Fruit fly (Drosophila melanogaster) whole organism, embryonic: Measurements from ENCODE around the gene CycB3.

Experiments
- Asciz ChIP-seq: fragments of 200-800 bp; sonication (Bioruptor generic); optimal IDR thresholded peaks from 2 replicates; lab custom pipeline; 2017; ENCODE audit warnings: missing biosample characterization, mild to moderate bottlenecking, missing genetic modification characterization, missing genetic modification reagents
- Atf-2 ChIP-seq: fragments of 200-800 bp; sonication (Bioruptor generic); optimal IDR thresholded peaks from 2 replicates; lab custom pipeline; 2016; ENCODE audit warnings: missing biosample characterization, missing genetic modification characterization
- CG13287 ChIP-seq: fragments of 200-800 bp; sonication (Bioruptor generic); IDR thresholded peaks from 2 replicates; pipeline ENCODE4 v1.3.6; 2022; ENCODE audit warnings: missing biosample characterization, missing genetic modification characterization; ENCODE audit not compliant: partially characterized antibody
- CG14014 ChIP-seq: fragments of 200-800 bp; sonication (Bioruptor generic); IDR thresholded peaks from 2 replicates; pipeline ENCODE4 v1.3.6; 2022; ENCODE audit warnings: missing biosample characterization, missing genetic modification characterization
- CG14441 ChIP-seq: fragments of 200-800 bp; sonication (Bioruptor generic); IDR thresholded peaks from 2 replicates; pipeline ENCODE4 v1.3.6; 2022; ENCODE audit warnings: missing biosample characterization, missing genetic modification characterization
- CG14965 ChIP-seq: fragments of 200-800 bp; sonication (Bioruptor generic); optimal IDR thresholded peaks from 2 replicates; lab custom pipeline; 2016; ENCODE audit warnings: missing biosample characterization, missing genetic modification characterization, borderline replicate concordance
- CG15514 ChIP-seq: fragments of 200-800 bp; sonication (Bioruptor generic); optimal IDR thresholded peaks from 3 replicates; lab custom pipeline; 2017; ENCODE audit warnings: missing biosample characterization, missing genetic modification characterization, mild to moderate bottlenecking, moderate library complexity, missing genetic modification reagents
- CG17361 ChIP-seq: fragments of 200-800 bp; sonication (Bioruptor generic); IDR thresholded peaks from 3 replicates; pipeline ENCODE4 v1.3.6; 2022; ENCODE audit warnings: missing biosample characterization, missing genetic modification characterization
- CG2129 ChIP-seq: fragments of 200-800 bp; sonication (Bioruptor generic); IDR thresholded peaks from 2 replicates; pipeline ENCODE4 v1.3.6; 2022; ENCODE audit warnings: missing biosample characterization, missing genetic modification characterization; ENCODE audit not compliant: partially characterized antibody
- CG2202 ChIP-seq: fragments of 200-800 bp; sonication (Bioruptor generic); optimal IDR thresholded peaks from 2 replicates; lab custom pipeline; 2018; ENCODE audit warnings: missing biosample characterization, mild to moderate bottlenecking, missing genetic modification characterization
- CG31441 ChIP-seq: fragments of 200-800 bp; sonication (Bioruptor generic); IDR thresholded peaks from 2 replicates; pipeline ENCODE4 v1.3.6; 2022; ENCODE audit warnings: missing biosample characterization, missing genetic modification characterization
- CG3163 ChIP-seq: fragments of 200-800 bp; sonication (Bioruptor generic); optimal IDR thresholded peaks from 3 replicates; lab custom pipeline; 2016; ENCODE audit warnings: missing biosample characterization, missing genetic modification characterization
- CG3407 ChIP-seq: fragments of 200-800 bp; sonication (Bioruptor generic); optimal IDR thresholded peaks from 2 replicates; lab custom pipeline; 2018; ENCODE audit warnings: missing biosample characterization, mild to moderate bottlenecking, missing genetic modification characterization
- CG34224 ChIP-seq: fragments of 200-800 bp; sonication (Bioruptor generic); IDR thresholded peaks from 3 replicates; pipeline ENCODE4 v1.3.6; 2022; ENCODE audit warnings: missing biosample characterization, missing genetic modification characterization; ENCODE audit not compliant: partially characterized antibody
- CG3995 ChIP-seq: fragments of 200-800 bp; sonication (Bioruptor generic); optimal IDR thresholded peaks from 3 replicates; lab custom pipeline; 2016; ENCODE audit warnings: missing biosample characterization, missing genetic modification characterization
- CG4730 ChIP-seq: fragments of 200-800 bp; sonication (Bioruptor generic); IDR thresholded peaks from 2 replicates; pipeline ENCODE4 v1.3.6; 2022; ENCODE audit warnings: missing biosample characterization, missing genetic modification characterization
- CG6791 ChIP-seq: fragments of 200-800 bp; sonication (Bioruptor generic); IDR thresholded peaks from 3 replicates; pipeline ENCODE4 v1.3.6; 2022; ENCODE audit warnings: missing biosample characterization, missing genetic modification characterization; ENCODE audit not compliant: partially characterized antibody
- CG6813 ChIP-seq: fragments of 200-800 bp; sonication (Bioruptor generic); optimal IDR thresholded peaks from 2 replicates; lab custom pipeline; 2017; ENCODE audit warnings: missing biosample characterization, missing genetic modification characterization, mild to moderate bottlenecking, moderate library complexity, missing genetic modification reagents
- CG7357 ChIP-seq: fragments of 200-800 bp; sonication (Bioruptor generic); IDR thresholded peaks from 3 replicates; pipeline ENCODE4 v1.3.6; 2022; ENCODE audit warnings: missing biosample characterization, missing genetic modification characterization
- CG8765 ChIP-seq: fragments of 200-800 bp; sonication (Bioruptor generic); IDR thresholded peaks from 2 replicates; pipeline ENCODE4 v1.3.6; 2022; ENCODE audit warnings: missing biosample characterization, missing genetic modification characterization
- CrebB ChIP-seq: fragments of 200-800 bp; sonication (Bioruptor generic); optimal IDR thresholded peaks from 3 replicates; lab custom pipeline; 2018; ENCODE audit warnings: missing biosample characterization, mild to moderate bottlenecking, missing genetic modification characterization
- Dad ChIP-seq: fragments of 200-800 bp; sonication (Bioruptor generic); optimal IDR thresholded peaks from 3 replicates; lab custom pipeline; 2016; ENCODE audit warnings: missing biosample characterization, missing genetic modification characterization
- Gug ChIP-seq: fragments of 200-800 bp; sonication (Bioruptor generic); IDR thresholded peaks from 4 replicates; pipeline ENCODE4 v1.3.6; 2022; ENCODE audit warnings: missing biosample characterization, missing genetic modification characterization
- HLH4C ChIP-seq: fragments of 200-800 bp; sonication (Bioruptor generic); IDR thresholded peaks from 3 replicates; pipeline ENCODE4 v1.3.6; 2022; ENCODE audit warnings: missing biosample characterization, missing genetic modification characterization; ENCODE audit not compliant: partially characterized antibody
- Hr51 ChIP-seq, 2 experiments: fragments of 200-800 bp; sonication (Bioruptor generic); optimal IDR thresholded peaks; 2 replicates in 1 of 2; 3 replicates in 1 of 2; lab custom pipeline; 2016 to 2018; ENCODE audit warnings: missing biosample characterization in 2 of 2, missing genetic modification characterization in 2 of 2, mild to moderate bottlenecking in 1 of 2, moderate library complexity in 1 of 2
- Lpt ChIP-seq: fragments of >200 bp; optimal IDR thresholded peaks from 2 replicates; lab custom pipeline; 2018; ENCODE audit warnings: missing biosample characterization, missing genetic modification characterization
- NK7.1 ChIP-seq: fragments of 200-800 bp; sonication (Bioruptor generic); optimal IDR thresholded peaks from 3 replicates; lab custom pipeline; 2016; ENCODE audit warnings: missing biosample characterization, missing genetic modification characterization
- Nf-YC ChIP-seq: fragments of 200-800 bp; optimal IDR thresholded peaks from 3 replicates; lab custom pipeline; 2019; ENCODE audit warnings: missing biosample characterization, mild to moderate bottlenecking, missing genetic modification characterization, moderate library complexity
- Oaz ChIP-seq: fragments of 200-800 bp; sonication (Bioruptor generic); IDR thresholded peaks from 2 replicates; pipeline ENCODE4 v1.3.6; 2022; ENCODE audit warnings: missing biosample characterization, missing genetic modification characterization
- Pdp1 ChIP-seq, 2 experiments: fragments of 200-800 bp; sonication (Bioruptor generic); optimal IDR thresholded peaks; 3 replicates each; lab custom pipeline; 2016; ENCODE audit warnings: missing biosample characterization in 2 of 2, missing genetic modification characterization in 2 of 2, mild to moderate bottlenecking in 1 of 2, moderate library complexity in 1 of 2
- Rx ChIP-seq: fragments of 200-800 bp; sonication (Bioruptor generic); IDR thresholded peaks from 2 replicates; pipeline ENCODE4 v1.3.6; 2022; ENCODE audit warnings: missing biosample characterization, missing genetic modification characterization
- Sox100B ChIP-seq: fragments of 200-800 bp; sonication (Bioruptor generic); optimal IDR thresholded peaks from 3 replicates; lab custom pipeline; 2018; ENCODE audit warnings: missing biosample characterization, mild to moderate bottlenecking, missing genetic modification characterization
- bcd ChIP-seq: fragments of 200-800 bp; sonication (Bioruptor generic); optimal IDR thresholded peaks from 2 replicates; lab custom pipeline; 2017; ENCODE audit warnings: missing biosample characterization, mild to moderate bottlenecking, missing genetic modification characterization
- dan ChIP-seq: fragments of 200-800 bp; sonication (Bioruptor generic); IDR thresholded peaks from 2 replicates; pipeline ENCODE4 v1.3.6; 2022; ENCODE audit warnings: missing biosample characterization, missing genetic modification characterization
- dmrt11E ChIP-seq: fragments of 200-800 bp; sonication (Bioruptor generic); optimal IDR thresholded peaks from 3 replicates; lab custom pipeline; 2018; ENCODE audit warnings: missing biosample characterization, mild to moderate bottlenecking, missing genetic modification characterization, moderate library complexity
- fd96Cb ChIP-seq: fragments of 200-800 bp; sonication (Bioruptor generic); optimal IDR thresholded peaks from 2 replicates; lab custom pipeline; 2018; ENCODE audit warnings: missing biosample characterization, mild to moderate bottlenecking, missing genetic modification characterization, moderate library complexity
- gem ChIP-seq: fragments of 200-800 bp; sonication (Bioruptor generic); optimal IDR thresholded peaks from 2 replicates; lab custom pipeline; 2019; ENCODE audit warnings: missing biosample characterization, mild to moderate bottlenecking, missing genetic modification characterization, moderate library complexity
- gt ChIP-seq: fragments of 200-800 bp; sonication (Bioruptor generic); IDR thresholded peaks from 2 replicates; pipeline ENCODE4 v1.3.6; 2022; ENCODE audit warnings: missing biosample characterization, missing genetic modification characterization
- lbe ChIP-seq: fragments of 200-800 bp; sonication (Bioruptor generic); optimal IDR thresholded peaks from 2 replicates; lab custom pipeline; 2016; ENCODE audit warnings: missing biosample characterization, mild to moderate bottlenecking, missing genetic modification characterization
- oc ChIP-seq: fragments of 200-800 bp; sonication (Bioruptor generic); optimal IDR thresholded peaks from 2 replicates; lab custom pipeline; 2018; ENCODE audit warnings: missing biosample characterization, mild to moderate bottlenecking, missing genetic modification characterization, moderate library complexity
- pan ChIP-seq, 4 experiments: fragments of >200 bp in 3 of 4; fragments of 200-800 bp in 1 of 4; sonication (Bioruptor generic) in 1 of 4; optimal IDR thresholded peaks in 3 of 4; IDR thresholded peaks in 1 of 4; 2 replicates each; pipeline versions ENCODE4 v1.3.6 to Lab custom; 2017 to 2022; ENCODE audit warnings: missing biosample characterization in 2 of 4, missing genetic modification characterization in 2 of 4, mixed read lengths in 1 of 4
- pros ChIP-seq: fragments of 200-800 bp; sonication (Bioruptor generic); optimal IDR thresholded peaks from 3 replicates; lab custom pipeline; 2019; ENCODE audit warnings: missing biosample characterization, mild to moderate bottlenecking, missing genetic modification characterization, moderate library complexity
- row ChIP-seq: fragments of 200-800 bp; sonication (Bioruptor generic); IDR thresholded peaks from 3 replicates; pipeline ENCODE4 v1.3.6; 2022; ENCODE audit warnings: missing biosample characterization, missing genetic modification characterization
- sens-2 ChIP-seq: fragments of 200-800 bp; sonication (Bioruptor generic); IDR thresholded peaks from 2 replicates; pipeline ENCODE4 v1.3.6; 2022; ENCODE audit warnings: missing biosample characterization, missing genetic modification characterization
- sisA ChIP-seq: fragments of 200-800 bp; sonication (Bioruptor generic); IDR thresholded peaks from 2 replicates; pipeline ENCODE4 v1.3.6; 2022; ENCODE audit warnings: missing biosample characterization, missing genetic modification characterization
- tin ChIP-seq: fragments of 200-800 bp; sonication (Bioruptor generic); optimal IDR thresholded peaks from 3 replicates; lab custom pipeline; 2016; ENCODE audit warnings: missing biosample characterization, missing genetic modification characterization
- wdn ChIP-seq: fragments of 200-800 bp; sonication (Bioruptor generic); IDR thresholded peaks from 2 replicates; pipeline ENCODE4 v1.3.6; 2022; ENCODE audit warnings: missing biosample characterization, missing genetic modification characterization

The CycB3 gene

dm6 chr3R:24917814-24918636, 47.4 kb upstream of the CycB3 start, which contains the start of the genes PIG-S, sud1 and CG11168 (continued):
- no peak for TF ChIP-seq Atf-2 (GFP tag; lab: Kevin White, UChicago)
- TF ChIP-seq bcd (GFP tag; lab: Kevin White, UChicago): peak; percentile 59
- TF ChIP-seq gem (tag; lab: Kevin White, UChicago): peak; percentile 82
- TF ChIP-seq pros: no peak
- no peak for TF ChIP-seq CG14965 (GFP tag; lab: Kevin White, UChicago)
- peak; percentile 57 for TF ChIP-seq tin (GFP tag; lab: Kevin White, UChicago)
- TF ChIP-seq HLH4C: peak; percentile 89
- TF ChIP-seq Gug: peak; percentile 64; the same call in 3 of the 4 replicates
- no peak for TF ChIP-seq Sox100B (GFP tag; lab: Kevin White, UChicago)
- no peak; the same call in 1 of the 2 replicates for TF ChIP-seq CG31441
- no peak for TF ChIP-seq NK7.1 (GFP tag; lab: Kevin White, UChicago)
- TF ChIP-seq CrebB (tag; lab: Kevin White, UChicago): no peak
- no peak for TF ChIP-seq oc (tag; lab: Kevin White, UChicago)
- no peak for TF ChIP-seq gt (GFP tag; lab: Robert Waterston, UW)
- peak; percentile 96 for TF ChIP-seq row (GFP tag; lab: Robert Waterston, UW)
- TF ChIP-seq dan (GFP tag; lab: Robert Waterston, UW): no peak
- TF ChIP-seq Asciz (GFP tag; lab: Kevin White, UChicago): no peak
- no peak for TF ChIP-seq CG8765 (GFP tag; lab: Robert Waterston, UW)
- TF ChIP-seq lbe (GFP tag; lab: Kevin White, UChicago): no peak
- no peak for TF ChIP-seq CG6813
- TF ChIP-seq CG15514 (GFP tag; lab: Kevin White, UChicago): peak; percentile 66
- peak; percentile 60 for TF ChIP-seq CG3995 (GFP tag; lab: Kevin White, UChicago)
- TF ChIP-seq CG6791 (GFP tag; lab: Robert Waterston, UW): peak; percentile 82
- peak; percentile 69 for TF ChIP-seq dmrt11E
- TF ChIP-seq Pdp1 (GFP tag; optimal IDR thresholded peaks at IDR 0.05; lab: Kevin White, UChicago): no peak
- TF ChIP-seq Hr51 (GFP tag; optimal IDR thresholded peaks at IDR 0.05; lab: Kevin White, UChicago): peak in 1 of 2 experiments; percentile 46
- TF ChIP-seq CG34224 (GFP tag; lab: Robert Waterston, UW): peak; percentile 93
- TF ChIP-seq CG14441 (GFP tag; lab: Robert Waterston, UW): peak; percentile 63
- peak; percentile 35 for TF ChIP-seq Rx (GFP tag; lab: Robert Waterston, UW)
- no peak for TF ChIP-seq pan (optimal IDR thresholded peaks at IDR 0.05; lab: Kevin White, UChicago)
- peak in 1 of 2 experiments; percentile 62 for TF ChIP-seq pan (GFP tag; optimal IDR thresholded peaks at IDR 0.05 in 1 of 2, IDR thresholded peaks at IDR 0.05 in 1 of 2)
- TF ChIP-seq CG4730 (GFP tag; lab: Robert Waterston, UW): peak; percentile 27; the same call in 1 of the 2 replicates
- TF ChIP-seq sisA (GFP tag; lab: Robert Waterston, UW): peak; percentile 47; the same call in 1 of the 2 replicates
- peak; percentile 17; the same call in 1 of the 2 replicates for TF ChIP-seq Oaz (GFP tag; lab: Robert Waterston, UW)
- 0 out of 2 replicates have a peak, but pooled peaks have one; percentile 10 for TF ChIP-seq wdn (GFP tag; lab: Robert Waterston, UW)
- TF ChIP-seq CG13287 (GFP tag; lab: Robert Waterston, UW): peak; percentile 97
- peak; percentile 44; the same call in 1 of the 3 replicates for TF ChIP-seq CG7357 (GFP tag; lab: Robert Waterston, UW)
- no peak for TF ChIP-seq CG3163 (GFP tag; lab: Kevin White, UChicago)
- no peak for TF ChIP-seq sens-2 (GFP tag; lab: Robert Waterston, UW)
- peak; percentile 63 for TF ChIP-seq fd96Cb
- TF ChIP-seq CG2202: no peak
- TF ChIP-seq Nf-YC (tag; lab: Kevin White, UChicago): no peak
- TF ChIP-seq CG17361 (GFP tag; lab: Robert Waterston, UW): no peak; the same call in 1 of the 3 replicates
- no peak for TF ChIP-seq Dad (GFP tag; lab: Kevin White, UChicago)
- TF ChIP-seq CG14014 (GFP tag; lab: Robert Waterston, UW): peak; percentile 36; the same call in 1 of the 2 replicates
- no peak for TF ChIP-seq CG3407 (GFP tag; lab: Kevin White, UChicago)
- no peak for TF ChIP-seq Lpt (GFP tag; lab: Kevin White, UChicago)
- TF ChIP-seq CG2129 (GFP tag; lab: Robert Waterston, UW): peak; percentile 87
